Fruit fly (Drosophila melanogaster): ENCODE results near the gene tmod.

dm6 chr3R:30507723-30508122 lies 24.7 kb upstream of the tmod start, which contains the start of gene CG34041:
- TF ChIP-seq Ets98B (GFP tag; IDR thresholded peaks at IDR 0.05) (no peak), CG4496 (GFP tag; IDR thresholded peaks at IDR 0.05) (no peak), CG34367 (tag; optimal IDR thresholded peaks at IDR 0.05) (no peak), CG32121 (GFP tag; IDR thresholded peaks at IDR 0.05) (no peak), D1 (tag; optimal IDR thresholded peaks at IDR 0.05) (no peak), Pif1A (GFP tag; optimal IDR thresholded peaks at IDR 0.05) (no peak), CG17806 (tag; optimal IDR thresholded peaks at IDR 0.05) (no peak), Snoo (tag; optimal IDR thresholded peaks at IDR 0.05) (no peak), EcR (GFP tag; optimal IDR thresholded peaks at IDR 0.05) (no peak), CG10348 (GFP tag; IDR thresholded peaks at IDR 0.05) (no peak), Pif1B (GFP tag; optimal IDR thresholded peaks at IDR 0.05) (no peak), fd96Ca (GFP tag; IDR thresholded peaks at IDR 0.05) (no peak), CG13204 (GFP tag; optimal IDR thresholded peaks at IDR 0.05) (no peak), CG14655 (GFP tag; optimal IDR thresholded peaks at IDR 0.05) (no peak)

All from whole organism, pupa.